Worm (Caenorhabditis elegans) whole organism, young adult: Measurements from ENCODE around the gene R04E5.9.

Experiments
- B0035.1 ChIP-seq: sonication (generic microtip); optimal IDR thresholded peaks from 2 replicates; lab custom pipeline; 2016; ENCODE audit warnings: missing genetic modification characterization, mild to moderate bottlenecking, missing compliant biosample characterization, missing genotype, missing genetic modification reagents
- B0261.1 ChIP-seq: sonication (generic microtip); optimal IDR thresholded peaks from 2 replicates; lab custom pipeline; 2016; ENCODE audit warnings: mild to moderate bottlenecking, missing genetic modification characterization, moderate library complexity, missing compliant biosample characterization
- B0336.3 ChIP-seq: fragments of 200-800 bp; sonication (Bioruptor generic); IDR thresholded peaks from 2 replicates; pipeline ENCODE4 v1.3.6; 2022; ENCODE audit warnings: missing genetic modification characterization, missing compliant biosample characterization
- C06A6.2 ChIP-seq: fragments of 200-800 bp; sonication (Bioruptor generic); conservative IDR thresholded peaks from 2 replicates; pipeline ENCODE4 v1.3.6; 2022; ENCODE audit warnings: missing genetic modification characterization, missing compliant biosample characterization
- C17E4.6 ChIP-seq: fragments of 200-800 bp; sonication (Bioruptor generic); IDR thresholded peaks from 2 replicates; pipeline ENCODE4 v1.3.6; 2022; ENCODE audit warnings: missing genetic modification reagents, missing genetic modification characterization, missing compliant biosample characterization
- D2030.7 ChIP-seq: fragments of 200-800 bp; sonication (Bioruptor generic); IDR thresholded peaks from 2 replicates; pipeline ENCODE4 v1.3.6; 2022; ENCODE audit warnings: missing genetic modification reagents, missing genetic modification characterization, missing compliant biosample characterization
- F22D6.2 ChIP-seq: sonication (generic microtip); optimal IDR thresholded peaks from 2 replicates; lab custom pipeline; 2016; ENCODE audit warnings: mild to moderate bottlenecking, missing genetic modification characterization, missing compliant biosample characterization
- F33H1.4 ChIP-seq: fragments of 200-800 bp; sonication (Bioruptor generic); IDR thresholded peaks from 2 replicates; pipeline ENCODE4 v1.3.6; 2022; ENCODE audit warnings: missing genetic modification reagents, missing genetic modification characterization, missing compliant biosample characterization
- F39B2.1 ChIP-seq: fragments of 200-800 bp; sonication (Bioruptor generic); IDR thresholded peaks from 2 replicates; pipeline ENCODE4 v1.3.6; 2022; ENCODE audit warnings: missing genetic modification reagents, missing genetic modification characterization, missing compliant biosample characterization
- F49E8.2 ChIP-seq: sonication (generic microtip); optimal IDR thresholded peaks from 3 replicates; lab custom pipeline; 2017; ENCODE audit warnings: missing genetic modification characterization, mild to moderate bottlenecking, missing compliant biosample characterization, antibody characterized with exemption, moderate library complexity; ENCODE audit not compliant: insufficient read depth
- K11D2.4 ChIP-seq: fragments of 200-800 bp; sonication (Bioruptor generic); IDR thresholded peaks from 2 replicates; pipeline ENCODE4 v1.3.6; 2022; ENCODE audit warnings: missing genetic modification reagents, missing genetic modification characterization, missing compliant biosample characterization
- Y53G8AR.9 ChIP-seq: fragments of 200-800 bp; sonication (Bioruptor generic); conservative IDR thresholded peaks from 2 replicates; pipeline ENCODE4 v1.3.6; 2022; ENCODE audit warnings: missing genetic modification reagents, missing genetic modification characterization, missing compliant biosample characterization
- Y67H2A.10 ChIP-seq: fragments of 200-800 bp; sonication (Bioruptor generic); conservative IDR thresholded peaks from 2 replicates; pipeline ENCODE4 v1.3.6; 2022; ENCODE audit warnings: missing genetic modification reagents, missing genetic modification characterization, missing compliant biosample characterization
- Y95B8A.8 ChIP-seq: fragments of 200-800 bp; sonication (Bioruptor generic); IDR thresholded peaks from 2 replicates; pipeline ENCODE4 v1.3.6; 2022; ENCODE audit warnings: missing genetic modification reagents, missing genetic modification characterization, missing compliant biosample characterization
- ama-1 ChIP-seq, 3 experiments: fragments of 150-350 bp in 1 of 3; sonication (generic microtip) in 2 of 3; optimal IDR thresholded peaks; 2 replicates each; lab custom pipeline; 2014 to 2018; ENCODE audit warnings: missing biosample characterization in 2 of 3, missing genetic modification characterization in 2 of 3, missing genetic modification reagents in 2 of 3
- atf-7 ChIP-seq: sonication (generic microtip); optimal IDR thresholded peaks from 2 replicates; lab custom pipeline; 2017; ENCODE audit warnings: mild to moderate bottlenecking, missing genetic modification characterization, missing compliant biosample characterization
- bed-1 ChIP-seq: fragments of 200-800 bp; sonication (Bioruptor generic); IDR thresholded peaks from 2 replicates; pipeline ENCODE4 v1.3.6; 2022; ENCODE audit warnings: missing genetic modification reagents, missing genetic modification characterization, missing compliant biosample characterization
- ceh-100 ChIP-seq: fragments of 200-800 bp; sonication (Bioruptor generic); IDR thresholded peaks from 2 replicates; pipeline ENCODE4 v1.3.6; 2022; ENCODE audit warnings: missing genetic modification reagents, missing genetic modification characterization, missing compliant biosample characterization
- efl-1 ChIP-seq: fragments of 150-350 bp; optimal IDR thresholded peaks from 2 replicates; lab custom pipeline; 2014; ENCODE audit warnings: missing biosample characterization, missing genetic modification reagents, missing genetic modification characterization
- egl-44 ChIP-seq: fragments of 200-800 bp; sonication (Bioruptor generic); IDR thresholded peaks from 2 replicates; pipeline ENCODE4 v1.3.6; 2022; ENCODE audit warnings: missing genetic modification reagents, missing genetic modification characterization, missing compliant biosample characterization
- ets-4 ChIP-seq: fragments of 200-800 bp; sonication (Bioruptor generic); optimal IDR thresholded peaks from 2 replicates; lab custom pipeline; 2018; ENCODE audit warnings: mild to moderate bottlenecking, missing genetic modification characterization, missing compliant biosample characterization
- gei-17 ChIP-seq: fragments of 200-800 bp; sonication (Bioruptor generic); optimal IDR thresholded peaks from 2 replicates; lab custom pipeline; 2018; ENCODE audit warnings: mild to moderate bottlenecking, missing genetic modification characterization, missing compliant biosample characterization
- hlh-26 ChIP-seq: fragments of 200-800 bp; sonication (Bioruptor generic); conservative IDR thresholded peaks from 2 replicates; pipeline ENCODE4 v1.3.6; 2022; ENCODE audit warnings: missing genetic modification reagents, missing genetic modification characterization, missing compliant biosample characterization
- hmg-1.2 ChIP-seq: fragments of 200-800 bp; sonication (Bioruptor generic); IDR thresholded peaks from 2 replicates; pipeline ENCODE4 v1.3.6; 2022; ENCODE audit warnings: missing genetic modification reagents, missing genetic modification characterization, missing compliant biosample characterization
- hmg-20 ChIP-seq: fragments of 200-800 bp; sonication (Bioruptor generic); IDR thresholded peaks from 2 replicates; pipeline ENCODE4 v1.3.6; 2022; ENCODE audit warnings: missing genetic modification reagents, missing genetic modification characterization, missing compliant biosample characterization
- hrde-1 ChIP-seq: sonication (generic microtip); optimal IDR thresholded peaks from 2 replicates; lab custom pipeline; 2016; ENCODE audit warnings: missing genetic modification characterization, mild to moderate bottlenecking, missing compliant biosample characterization, moderate library complexity, missing genotype, missing genetic modification reagents, borderline replicate concordance
- hsf-1 ChIP-seq: fragments of 200-800 bp; sonication (Bioruptor generic); IDR thresholded peaks from 2 replicates; pipeline ENCODE4 v1.3.6; 2022; ENCODE audit warnings: missing genetic modification reagents, missing genetic modification characterization, missing compliant biosample characterization
- let-526 ChIP-seq: fragments of 200-800 bp; sonication (Bioruptor generic); IDR thresholded peaks from 2 replicates; pipeline ENCODE4 v1.3.6; 2022; ENCODE audit warnings: missing genetic modification reagents, missing genetic modification characterization, missing compliant biosample characterization
- lin-35 ChIP-seq, 3 experiments: fragments of 150-350 bp in 2 of 3; sonication (generic microtip) in 1 of 3; optimal IDR thresholded peaks; 2 replicates each; lab custom pipeline; 2014 to 2018; ENCODE audit warnings: missing biosample characterization in 3 of 3, missing genetic modification characterization in 3 of 3, missing genetic modification reagents in 3 of 3
- lin-54 ChIP-seq: fragments of 200-800 bp; sonication (Bioruptor generic); optimal IDR thresholded peaks from 2 replicates; lab custom pipeline; 2018; ENCODE audit warnings: mild to moderate bottlenecking, missing genetic modification characterization, missing compliant biosample characterization
- lsy-27 ChIP-seq: sonication (generic microtip); optimal IDR thresholded peaks from 2 replicates; lab custom pipeline; 2017; ENCODE audit warnings: missing genetic modification characterization, mild to moderate bottlenecking, missing compliant biosample characterization, antibody characterized with exemption, missing genotype, borderline replicate concordance; ENCODE audit not compliant: insufficient read depth
- madf-3 ChIP-seq: fragments of 200-800 bp; sonication (Bioruptor generic); IDR thresholded peaks from 2 replicates; pipeline ENCODE4 v1.3.6; 2022; ENCODE audit warnings: missing genetic modification reagents, missing genetic modification characterization, missing compliant biosample characterization
- mes-4 ChIP-seq: sonication (generic microtip); optimal IDR thresholded peaks from 2 replicates; lab custom pipeline; 2016; ENCODE audit warnings: missing genotype, missing genetic modification characterization, missing compliant biosample characterization
- nfyb-1 ChIP-seq: fragments of 200-800 bp; sonication (Bioruptor generic); IDR thresholded peaks from 2 replicates; pipeline ENCODE4 v1.3.6; 2022; ENCODE audit warnings: missing genetic modification reagents, missing genetic modification characterization, missing compliant biosample characterization
- nhr-90 ChIP-seq: sonication (generic microtip); optimal IDR thresholded peaks from 2 replicates; lab custom pipeline; 2016; ENCODE audit warnings: missing genotype, mild to moderate bottlenecking, missing genetic modification characterization, missing compliant biosample characterization
- pha-4 ChIP-seq: fragments of 150-350 bp; sonication (generic microtip); optimal IDR thresholded peaks from 2 replicates; lab custom pipeline; 2014; ENCODE audit warnings: missing biosample characterization, missing genetic modification reagents, missing genetic modification characterization
- rcor-1 ChIP-seq: fragments of 200-800 bp; sonication (Bioruptor generic); IDR thresholded peaks from 2 replicates; pipeline ENCODE4 v1.3.6; 2022; ENCODE audit warnings: missing genetic modification reagents, missing genetic modification characterization, missing compliant biosample characterization
- rpc-1 ChIP-seq, 2 experiments: fragments of 150-350 bp in 1 of 2; sonication (generic microtip) in 1 of 2; optimal IDR thresholded peaks; 2 replicates each; lab custom pipeline; 2014 to 2018; ENCODE audit warnings: missing biosample characterization in 1 of 2, missing genetic modification characterization in 1 of 2, missing genetic modification reagents in 1 of 2, missing genotype in 1 of 2
- snpc-1.1 ChIP-seq: sonication (generic microtip); optimal IDR thresholded peaks from 2 replicates; lab custom pipeline; 2017; ENCODE audit warnings: missing genetic modification characterization, mild to moderate bottlenecking, missing compliant biosample characterization, antibody characterized with exemption, moderate library complexity, missing genotype, missing genetic modification reagents; ENCODE audit not compliant: insufficient read depth
- somi-1 ChIP-seq: fragments of 200-800 bp; sonication (Bioruptor generic); optimal IDR thresholded peaks from 2 replicates; lab custom pipeline; 2018; ENCODE audit warnings: mild to moderate bottlenecking, missing genetic modification characterization, missing compliant biosample characterization
- tbp1 ChIP-seq: fragments of 200-800 bp; sonication (Bioruptor generic); optimal IDR thresholded peaks from 2 replicates; lab custom pipeline; 2018; ENCODE audit warnings: mild to moderate bottlenecking, missing genetic modification characterization, missing compliant biosample characterization
- tlf-1 ChIP-seq: fragments of 200-800 bp; sonication (Bioruptor generic); optimal IDR thresholded peaks from 2 replicates; lab custom pipeline; 2018; ENCODE audit warnings: mild to moderate bottlenecking, missing genetic modification characterization, missing compliant biosample characterization
- unc-62 ChIP-seq: fragments of 150-350 bp; optimal IDR thresholded peaks from 2 replicates; lab custom pipeline; 2014; ENCODE audit warnings: missing biosample characterization, missing genetic modification reagents, missing genetic modification characterization
- zim-3 ChIP-seq: sonication (generic microtip); optimal IDR thresholded peaks from 2 replicates; lab custom pipeline; 2017; ENCODE audit warnings: mild to moderate bottlenecking, missing genetic modification characterization, moderate library complexity, missing compliant biosample characterization
- ztf-18 ChIP-seq: sonication (generic microtip); optimal IDR thresholded peaks from 2 replicates; lab custom pipeline; 2016; ENCODE audit warnings: missing genotype, mild to moderate bottlenecking, missing genetic modification characterization, missing compliant biosample characterization
- ztf-26 ChIP-seq: sonication (generic microtip); optimal IDR thresholded peaks from 2 replicates; lab custom pipeline; 2017; ENCODE audit warnings: missing genetic modification characterization, missing compliant biosample characterization
- ztf-3 ChIP-seq: fragments of 200-800 bp; sonication (Bioruptor generic); optimal IDR thresholded peaks from 2 replicates; lab custom pipeline; 2018; ENCODE audit warnings: mild to moderate bottlenecking, missing genetic modification characterization, missing compliant biosample characterization

R04E5.9 gene

DNA sequence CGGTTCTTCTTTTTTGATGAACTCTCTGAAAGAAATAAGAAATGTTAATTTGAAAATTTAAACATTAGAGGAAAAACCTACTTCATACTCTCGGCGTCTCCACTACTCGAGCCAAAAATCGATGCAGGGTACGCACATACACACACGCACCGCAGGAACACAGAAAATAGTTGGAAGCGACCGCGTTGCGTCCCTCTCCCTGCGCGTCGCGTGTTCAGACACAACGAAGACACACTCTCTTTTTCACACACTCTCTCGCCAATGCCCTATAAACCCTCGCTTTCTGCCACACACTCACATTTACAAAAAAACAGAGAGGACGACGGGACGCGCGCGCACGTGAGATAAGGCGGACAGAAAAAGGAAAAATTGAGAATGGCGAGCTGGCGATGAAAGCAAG lies at the start of gene R04E5.9:
R04E5.9 (minus strand) TSS at position 235 of the 400 bp plus-strand sequence.
- 0 out of 2 replicates have a peak, but pooled peaks have one; percentile 36 for TF ChIP-seq let-526 (GFP tag; lab: Robert Waterston, UW)
- TF ChIP-seq somi-1 (GFP tag; lab: Kevin White, UChicago), result peak; percentile 44
- TF ChIP-seq pha-4, result peak; percentile 50
- TF ChIP-seq Y95B8A.8 (GFP tag; lab: Robert Waterston, UW), result no peak
- TF ChIP-seq rpc-1 (optimal IDR thresholded peaks at IDR 0.05; lab: Kevin White, UChicago), result no peak
- no peak for TF ChIP-seq rpc-1 (tag; optimal IDR thresholded peaks at IDR 0.05; lab: Kevin White, UChicago)
- peak in 1 of 3 experiments; percentile 63 for TF ChIP-seq lin-35 (GFP tag; optimal IDR thresholded peaks at IDR 0.05; lab: Kevin White, UChicago)
- peak; percentile 84 for TF ChIP-seq nhr-90 (tag; lab: Kevin White, UChicago)
- TF ChIP-seq madf-3 (GFP tag; lab: Robert Waterston, UW), result peak; percentile 89
- TF ChIP-seq ceh-100, result no peak
- TF ChIP-seq zim-3, result no peak
- no peak for TF ChIP-seq hsf-1 (GFP tag; lab: Robert Waterston, UW)
- peak; percentile 69; the same call in 1 of the 2 replicates for TF ChIP-seq K11D2.4 (GFP tag; lab: Robert Waterston, UW)
- peak; percentile 69 for TF ChIP-seq ztf-26
- TF ChIP-seq snpc-1.1 (tag; lab: Kevin White, UChicago), result no peak
- peak; percentile 84 for TF ChIP-seq hmg-1.2 (GFP tag; lab: Robert Waterston, UW)
- TF ChIP-seq D2030.7 (GFP tag; lab: Robert Waterston, UW), result no peak
- TF ChIP-seq tlf-1, result peak; percentile 34
- 0 out of 2 replicates have a peak, but pooled peaks have one; percentile 48 for TF ChIP-seq hlh-26 (GFP tag; lab: Robert Waterston, UW)
- TF ChIP-seq rcor-1 (GFP tag; lab: Robert Waterston, UW), result no peak; the same call in 1 of the 2 replicates
- no peak for TF ChIP-seq Y53G8AR.9 (GFP tag; lab: Robert Waterston, UW)
- peak; percentile 64 for TF ChIP-seq atf-7 (tag; lab: Kevin White, UChicago)
- TF ChIP-seq ztf-3 (GFP tag; lab: Kevin White, UChicago), result no peak
- no peak for TF ChIP-seq hrde-1 (tag; lab: Kevin White, UChicago)
- TF ChIP-seq tbp1 (GFP tag; lab: Kevin White, UChicago), result peak; percentile 68
- peak; percentile 35 for TF ChIP-seq F22D6.2 (tag; lab: Kevin White, UChicago)
- TF ChIP-seq mes-4 (tag; lab: Kevin White, UChicago), result no peak
- TF ChIP-seq F49E8.2 (tag; lab: Kevin White, UChicago), result no peak
- peak; percentile 51 for TF ChIP-seq gei-17 (GFP tag; lab: Kevin White, UChicago)
- TF ChIP-seq ztf-18 (tag; lab: Kevin White, UChicago), result peak; percentile 62
- TF ChIP-seq lin-54 (GFP tag; lab: Kevin White, UChicago), result peak; percentile 50
- no peak for TF ChIP-seq efl-1 (GFP tag; lab: Kevin White, UChicago)
- TF ChIP-seq egl-44, result peak; percentile 61; the same call in 1 of the 2 replicates
- no peak for TF ChIP-seq ama-1 (optimal IDR thresholded peaks at IDR 0.05; lab: Kevin White, UChicago)
- TF ChIP-seq ama-1 (GFP tag; optimal IDR thresholded peaks at IDR 0.05; lab: Kevin White, UChicago), result peak in 1 of 2 experiments; percentile 0
- no peak for TF ChIP-seq F39B2.1 (GFP tag; lab: Robert Waterston, UW)
- peak; percentile 91 for TF ChIP-seq ets-4
- TF ChIP-seq C17E4.6, result no peak
- peak; percentile 22 for TF ChIP-seq B0261.1 (tag; lab: Kevin White, UChicago)
- TF ChIP-seq nfyb-1 (GFP tag; lab: Robert Waterston, UW), result peak; percentile 60; the same call in 1 of the 2 replicates
- no peak for TF ChIP-seq F33H1.4 (GFP tag; lab: Robert Waterston, UW)
- TF ChIP-seq hmg-20 (GFP tag; lab: Robert Waterston, UW), result peak; percentile 50; the same call in 1 of the 2 replicates
- 0 out of 2 replicates have a peak, but pooled peaks have one; percentile 42 for TF ChIP-seq C06A6.2
- TF ChIP-seq bed-1, result no peak
- peak; percentile 28 for TF ChIP-seq B0035.1 (tag; lab: Kevin White, UChicago)
- TF ChIP-seq lsy-27 (tag; lab: Kevin White, UChicago), result no peak
- TF ChIP-seq Y67H2A.10 (GFP tag; lab: Robert Waterston, UW), result peak; percentile 24; the same call in 1 of the 2 replicates
- TF ChIP-seq B0336.3, result peak; percentile 85
- TF ChIP-seq unc-62, result no peak
